Worm (Caenorhabditis elegans) whole organism, mixed stage, embryonic: ENCODE results near the gene F46H5.11.

Experiments
- mab-5 ChIP-seq: fragments of 150-350 bp; optimal IDR thresholded peaks from 2 replicates; lab custom pipeline; 2014; ENCODE audit warnings: missing biosample characterization, missing genetic modification characterization
- nhr-12 ChIP-seq: fragments of 150-350 bp; optimal IDR thresholded peaks from 2 replicates; lab custom pipeline; 2014; ENCODE audit warnings: missing biosample characterization, missing genetic modification characterization
- nhr-2 ChIP-seq: fragments of 150-350 bp; optimal IDR thresholded peaks from 2 replicates; lab custom pipeline; 2014; ENCODE audit warnings: missing biosample characterization, missing genetic modification characterization
- nhr-237 ChIP-seq: fragments of 150-350 bp; optimal IDR thresholded peaks from 2 replicates; lab custom pipeline; 2014; ENCODE audit warnings: missing biosample characterization, missing genetic modification characterization
- nhr-28 ChIP-seq: fragments of 150-350 bp; optimal IDR thresholded peaks from 2 replicates; lab custom pipeline; 2014; ENCODE audit warnings: missing biosample characterization, missing genetic modification characterization

- TF ChIP-seq nhr-28 (tag; lab: Kevin White, UChicago) (no peak), nhr-237 (tag; lab: Kevin White, UChicago) (no peak), mab-5 (tag; lab: Kevin White, UChicago) (no peak), nhr-12 (no peak), nhr-2 (tag; lab: Kevin White, UChicago) (no peak)
Observed at ce11 chrX:7268965-7269364, 2.9 kb downstream of the F46H5.11 start.
